Fruit fly (Drosophila melanogaster): Measurements from ENCODE around the gene mrva.

- no peak for TF ChIP-seq Eip75B (GFP tag; optimal IDR thresholded peaks at IDR 0.05)
- no peak for TF ChIP-seq Ets21C (GFP tag; optimal IDR thresholded peaks at IDR 0.05)
- no peak for TF ChIP-seq CG15336 (GFP tag; IDR thresholded peaks at IDR 0.05)
- no peak for TF ChIP-seq CG11902 (GFP tag; optimal IDR thresholded peaks at IDR 0.05)
- TF ChIP-seq dsx (GFP tag; optimal IDR thresholded peaks at IDR 0.05; ENCODE audit: poor library complexity, severe bottlenecking): no peak
- no peak for TF ChIP-seq CG6792 (GFP tag; optimal IDR thresholded peaks at IDR 0.05)
- no peak for TF ChIP-seq Lpt (GFP tag; optimal IDR thresholded peaks at IDR 0.05)
- no peak for TF ChIP-seq eg (GFP tag; IDR thresholded peaks at IDR 0.05)
- TF ChIP-seq vri (GFP tag; optimal IDR thresholded peaks at IDR 0.05): no peak
- TF ChIP-seq Smox (GFP tag; optimal IDR thresholded peaks at IDR 0.05): no peak
- TF ChIP-seq CG9139 (GFP tag; optimal IDR thresholded peaks at IDR 0.05): no peak
- TF ChIP-seq Sox14 (GFP tag; optimal IDR thresholded peaks at IDR 0.05): no peak
Measured at dm6 chr3L:7319768-7320167, 8.9 kb downstream of the mrva start, which contains the start of gene CG8607.

Measured in whole organism, prepupa.